Worm (Caenorhabditis elegans) whole organism, mixed stage, embryonic: ENCODE measurements around the gene W01B6.6.

ENCODE experiments used
- M03D4.4 ChIP-seq: sonication (generic microtip); optimal IDR thresholded peaks from 2 replicates; lab custom pipeline; 2017; ENCODE audit warnings: mild to moderate bottlenecking, missing genetic modification characterization, missing compliant biosample characterization
- bed-3 ChIP-seq: fragments of 200-800 bp; sonication (Bioruptor generic); optimal IDR thresholded peaks from 3 replicates; lab custom pipeline; 2018; ENCODE audit warnings: mild to moderate bottlenecking, missing genetic modification characterization, moderate library complexity, missing compliant biosample characterization
- blmp-1 ChIP-seq: fragments of 150-350 bp; optimal IDR thresholded peaks from 2 replicates; lab custom pipeline; 2014; ENCODE audit warnings: missing biosample characterization, missing genetic modification characterization
- ceh-39 ChIP-seq: fragments of 150-350 bp; optimal IDR thresholded peaks from 2 replicates; lab custom pipeline; 2014; ENCODE audit warnings: missing biosample characterization, missing genetic modification characterization
- ceh-43 ChIP-seq: fragments of 200-800 bp; sonication (Bioruptor generic); optimal IDR thresholded peaks from 2 replicates; lab custom pipeline; 2018; ENCODE audit warnings: mild to moderate bottlenecking, missing genetic modification characterization, moderate library complexity, missing compliant biosample characterization
- ceh-83 ChIP-seq: fragments of 200-800 bp; sonication (Bioruptor generic); optimal IDR thresholded peaks from 2 replicates; lab custom pipeline; 2018; ENCODE audit warnings: mild to moderate bottlenecking, missing genetic modification characterization, missing compliant biosample characterization
- ces-1 ChIP-seq: fragments of 150-350 bp; optimal IDR thresholded peaks from 2 replicates; lab custom pipeline; 2014; ENCODE audit warnings: missing biosample characterization, missing genetic modification reagents, missing genetic modification characterization
- cnd-1 ChIP-seq: fragments of 200-800 bp; sonication (Bioruptor generic); optimal IDR thresholded peaks from 2 replicates; lab custom pipeline; 2018; ENCODE audit warnings: mild to moderate bottlenecking, missing genetic modification characterization, missing compliant biosample characterization
- elt-1 ChIP-seq: sonication (generic microtip); optimal IDR thresholded peaks from 2 replicates; lab custom pipeline; 2017; ENCODE audit warnings: missing genetic modification characterization, mild to moderate bottlenecking, missing compliant biosample characterization, antibody characterized with exemption, moderate library complexity, borderline replicate concordance; ENCODE audit not compliant: insufficient read depth
- flh-1 ChIP-seq: fragments of 200-800 bp; sonication (Bioruptor generic); optimal IDR thresholded peaks from 2 replicates; lab custom pipeline; 2018; ENCODE audit warnings: mild to moderate bottlenecking, missing genetic modification characterization, moderate library complexity, missing compliant biosample characterization
- ham-2 ChIP-seq: fragments of 200-800 bp; sonication (Bioruptor generic); optimal IDR thresholded peaks from 2 replicates; lab custom pipeline; 2018; ENCODE audit warnings: mild to moderate bottlenecking, missing genetic modification characterization, missing compliant biosample characterization
- hlh-1 ChIP-seq: fragments of 150-350 bp; optimal IDR thresholded peaks from 2 replicates; lab custom pipeline; 2014; ENCODE audit warnings: missing biosample characterization, missing genetic modification reagents, missing genetic modification characterization
- lin-13 ChIP-seq: fragments of 150-350 bp; optimal IDR thresholded peaks from 2 replicates; lab custom pipeline; 2014; ENCODE audit warnings: missing biosample characterization, missing genetic modification characterization
- lin-32 ChIP-seq: fragments of 200-800 bp; sonication (Bioruptor generic); optimal IDR thresholded peaks from 2 replicates; lab custom pipeline; 2018; ENCODE audit warnings: mild to moderate bottlenecking, missing genetic modification characterization, missing compliant biosample characterization
- lsy-2 ChIP-seq: fragments of 150-350 bp; optimal IDR thresholded peaks from 2 replicates; lab custom pipeline; 2014; ENCODE audit warnings: missing biosample characterization, missing genetic modification characterization
- mab-5 ChIP-seq: fragments of 150-350 bp; optimal IDR thresholded peaks from 2 replicates; lab custom pipeline; 2014; ENCODE audit warnings: missing biosample characterization, missing genetic modification characterization
- mep-1 ChIP-seq: fragments of 150-350 bp; optimal IDR thresholded peaks from 2 replicates; lab custom pipeline; 2017; ENCODE audit warnings: missing biosample characterization, missing genetic modification reagents, missing genetic modification characterization, inconsistent platforms
- mls-2 ChIP-seq: sonication (generic microtip); optimal IDR thresholded peaks from 2 replicates; lab custom pipeline; 2016; ENCODE audit warnings: mild to moderate bottlenecking, missing genetic modification characterization, moderate library complexity, missing compliant biosample characterization
- nhr-12 ChIP-seq: fragments of 150-350 bp; optimal IDR thresholded peaks from 2 replicates; lab custom pipeline; 2014; ENCODE audit warnings: missing biosample characterization, missing genetic modification characterization
- nhr-2 ChIP-seq: fragments of 150-350 bp; optimal IDR thresholded peaks from 2 replicates; lab custom pipeline; 2014; ENCODE audit warnings: missing biosample characterization, missing genetic modification characterization
- nhr-237 ChIP-seq: fragments of 150-350 bp; optimal IDR thresholded peaks from 2 replicates; lab custom pipeline; 2014; ENCODE audit warnings: missing biosample characterization, missing genetic modification characterization
- nhr-28 ChIP-seq: fragments of 150-350 bp; optimal IDR thresholded peaks from 2 replicates; lab custom pipeline; 2014; ENCODE audit warnings: missing biosample characterization, missing genetic modification characterization
- nhr-76 ChIP-seq: sonication (generic microtip); optimal IDR thresholded peaks from 2 replicates; lab custom pipeline; 2017; ENCODE audit warnings: missing biosample characterization, missing genetic modification characterization
- pha-4 ChIP-seq: fragments of 150-350 bp; optimal IDR thresholded peaks from 2 replicates; lab custom pipeline; 2018; ENCODE audit warnings: missing biosample characterization, missing genetic modification reagents, missing genetic modification characterization
- sem-2 ChIP-seq: fragments of 200-800 bp; sonication (Bioruptor generic); optimal IDR thresholded peaks from 2 replicates; lab custom pipeline; 2018; ENCODE audit warnings: mild to moderate bottlenecking, missing genetic modification characterization, missing compliant biosample characterization
- snpc-4 ChIP-seq: fragments of 150-350 bp; optimal IDR thresholded peaks from 2 replicates; lab custom pipeline; 2014; ENCODE audit warnings: missing biosample characterization, missing genetic modification characterization
- sptf-1 ChIP-seq: sonication (generic microtip); optimal IDR thresholded peaks from 2 replicates; lab custom pipeline; 2017; ENCODE audit warnings: mild to moderate bottlenecking, missing genetic modification characterization, moderate library complexity, missing compliant biosample characterization
- tbx-8 ChIP-seq: fragments of 200-800 bp; sonication (Bioruptor generic); optimal IDR thresholded peaks from 2 replicates; lab custom pipeline; 2018; ENCODE audit warnings: mild to moderate bottlenecking, missing genetic modification characterization, moderate library complexity, missing compliant biosample characterization
- unc-120 ChIP-seq: sonication (generic microtip); optimal IDR thresholded peaks from 2 replicates; lab custom pipeline; 2017; ENCODE audit warnings: missing genetic modification characterization, missing compliant biosample characterization; ENCODE audit not compliant: poor library complexity, severe bottlenecking
- unc-39 ChIP-seq: fragments of 150-350 bp; optimal IDR thresholded peaks from 2 replicates; lab custom pipeline; 2014; ENCODE audit warnings: missing biosample characterization, missing genetic modification characterization
- unc-62 ChIP-seq: fragments of 150-350 bp; optimal IDR thresholded peaks from 2 replicates; lab custom pipeline; 2014; ENCODE audit warnings: missing biosample characterization, missing genetic modification reagents, missing genetic modification characterization
- zip-8 ChIP-seq: fragments of 150-350 bp; optimal IDR thresholded peaks from 2 replicates; lab custom pipeline; 2014; ENCODE audit warnings: missing biosample characterization, missing genetic modification characterization
- ztf-11 ChIP-seq: fragments of 150-350 bp; optimal IDR thresholded peaks from 2 replicates; lab custom pipeline; 2014; ENCODE audit warnings: missing biosample characterization, missing genetic modification characterization

W01B6.6 gene

ce11 chrIV:10112570-10112969, 31.7 kb downstream of the W01B6.6 start, which contains the start of gene nsph-3.2:
TSS of gene nsph-3.2 (plus strand) at chrIV:10112870.
- TF ChIP-seq pha-4: no peak
- no peak for TF ChIP-seq sem-2
- TF ChIP-seq tbx-8: no peak
- no peak for TF ChIP-seq lsy-2 (tag; lab: Kevin White, UChicago)
- no peak for TF ChIP-seq cnd-1 (tag; lab: Kevin White, UChicago)
- TF ChIP-seq ces-1 (GFP tag; lab: Kevin White, UChicago): no peak
- no peak for TF ChIP-seq unc-120 (tag; lab: Kevin White, UChicago)
- TF ChIP-seq flh-1 (GFP tag; lab: Kevin White, UChicago): no peak
- TF ChIP-seq nhr-28: no peak
- no peak for TF ChIP-seq mab-5 (tag; lab: Kevin White, UChicago)
- TF ChIP-seq mep-1: no peak
- TF ChIP-seq, all 35 proteins: peak for 0

ce11 chrIV:10115142-10115541, 34.2 kb downstream of the W01B6.6 start, which contains the start of gene C04G2.10:
TSS of gene C04G2.10 (plus strand) at chrIV:10115442.
- no peak for TF ChIP-seq nhr-2 (tag; lab: Kevin White, UChicago)
- no peak for TF ChIP-seq mab-5 (tag; lab: Kevin White, UChicago)
- TF ChIP-seq unc-62 (GFP tag; lab: Kevin White, UChicago): no peak
- TF ChIP-seq mls-2: no peak
- no peak for TF ChIP-seq ceh-39 (tag; lab: Kevin White, UChicago)
- no peak for TF ChIP-seq tbx-8
- no peak for TF ChIP-seq nhr-12
- TF ChIP-seq cnd-1 (tag; lab: Kevin White, UChicago): no peak
- no peak for TF ChIP-seq lin-13 (tag; lab: Kevin White, UChicago)
- no peak for TF ChIP-seq bed-3
- no peak for TF ChIP-seq zip-8 (tag; lab: Kevin White, UChicago)
- no peak for TF ChIP-seq sem-2
- no peak for TF ChIP-seq ztf-11 (tag; lab: Kevin White, UChicago)
- TF ChIP-seq nhr-28: no peak
- no peak for TF ChIP-seq flh-1 (GFP tag; lab: Kevin White, UChicago)
- no peak for TF ChIP-seq pha-4

ce11 chrIV:10116765-10117164, 35.8 kb downstream of the W01B6.6 start:
- TF ChIP-seq hlh-1 (tag; lab: Kevin White, UChicago) (no peak), ces-1 (GFP tag; lab: Kevin White, UChicago) (no peak), cnd-1 (tag; lab: Kevin White, UChicago) (no peak)

DNA sequence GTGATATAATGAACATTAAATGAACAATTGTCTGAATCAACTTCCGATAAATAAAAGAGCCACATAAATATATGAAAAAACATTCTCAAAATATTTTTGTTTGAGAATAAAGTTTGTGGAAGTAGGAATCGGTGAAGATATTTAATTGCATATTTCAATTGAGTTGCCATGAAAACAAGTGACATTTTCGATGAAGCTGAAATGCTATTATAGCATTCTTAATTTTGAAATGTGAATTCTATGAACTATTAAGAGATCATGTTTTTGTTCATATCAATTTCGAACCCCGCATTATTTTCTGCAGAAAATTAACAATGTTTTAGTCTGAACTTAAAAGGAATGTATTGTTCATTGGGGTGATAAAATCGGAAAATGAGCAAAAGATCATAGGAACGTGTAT, 41.3 kb downstream of the W01B6.6 start, which contains the start of gene irld-21:
TSS of gene irld-21 (minus strand) at position 101 of the 400 bp plus-strand sequence.
- no peak for TF ChIP-seq ceh-43 (GFP tag; lab: Kevin White, UChicago)

ce11 chrIV:10126544-10126943, 45.6 kb downstream of the W01B6.6 start, which contains the start of gene ctf-18:
TSS of gene ctf-18 (minus strand) at chrIV:10126644.
- TF ChIP-seq ztf-11 (tag; lab: Kevin White, UChicago) (no peak), nhr-237 (tag; lab: Kevin White, UChicago) (no peak), mep-1 (no peak), lin-32 (no peak), ceh-39 (tag; lab: Kevin White, UChicago) (no peak), hlh-1 (tag; lab: Kevin White, UChicago) (no peak), sptf-1 (tag; lab: Kevin White, UChicago) (no peak), nhr-28 (no peak), snpc-4 (tag; lab: Kevin White, UChicago) (no peak), lin-13 (tag; lab: Kevin White, UChicago) (no peak), unc-39 (tag; lab: Kevin White, UChicago) (no peak), M03D4.4 (tag; lab: Kevin White, UChicago) (no peak)
- TF ChIP-seq, all 35 proteins: peak for 0

- no peak for TF ChIP-seq lsy-2 (tag; lab: Kevin White, UChicago)
- no peak for TF ChIP-seq tbx-8
- TF ChIP-seq snpc-4 (tag; lab: Kevin White, UChicago): no peak
- TF ChIP-seq pha-4: no peak
- no peak for TF ChIP-seq nhr-2 (tag; lab: Kevin White, UChicago)
- TF ChIP-seq ceh-39 (tag; lab: Kevin White, UChicago): no peak
- no peak for TF ChIP-seq nhr-76 (tag; lab: Kevin White, UChicago)
- no peak for TF ChIP-seq mep-1
- TF ChIP-seq ceh-83 (GFP tag; lab: Kevin White, UChicago): no peak
- no peak for TF ChIP-seq sptf-1 (tag; lab: Kevin White, UChicago)
- no peak for TF ChIP-seq unc-39 (tag; lab: Kevin White, UChicago)
- no peak for TF ChIP-seq blmp-1 (tag; lab: Kevin White, UChicago)
- no peak for TF ChIP-seq bed-3
- no peak for TF ChIP-seq ham-2
- no peak for TF ChIP-seq lin-32
- TF ChIP-seq elt-1 (tag; lab: Kevin White, UChicago): no peak
- no peak for TF ChIP-seq nhr-28
- TF ChIP-seq, all 35 proteins: peak for 0
Observed at ce11 chrIV:10128446-10128845, 47.5 kb downstream of the W01B6.6 start.
